Worm (Caenorhabditis elegans) whole organism, mixed stage, embryonic: Measurements from ENCODE around the gene unc-52.

ENCODE experiments used
- mep-1 ChIP-seq: fragments of 150-350 bp; optimal IDR thresholded peaks from 2 replicates; lab custom pipeline; 2017; ENCODE audit warnings: missing biosample characterization, missing genetic modification reagents, missing genetic modification characterization, inconsistent platforms
- nhr-12 ChIP-seq: fragments of 150-350 bp; optimal IDR thresholded peaks from 2 replicates; lab custom pipeline; 2014; ENCODE audit warnings: missing biosample characterization, missing genetic modification characterization

DNA sequence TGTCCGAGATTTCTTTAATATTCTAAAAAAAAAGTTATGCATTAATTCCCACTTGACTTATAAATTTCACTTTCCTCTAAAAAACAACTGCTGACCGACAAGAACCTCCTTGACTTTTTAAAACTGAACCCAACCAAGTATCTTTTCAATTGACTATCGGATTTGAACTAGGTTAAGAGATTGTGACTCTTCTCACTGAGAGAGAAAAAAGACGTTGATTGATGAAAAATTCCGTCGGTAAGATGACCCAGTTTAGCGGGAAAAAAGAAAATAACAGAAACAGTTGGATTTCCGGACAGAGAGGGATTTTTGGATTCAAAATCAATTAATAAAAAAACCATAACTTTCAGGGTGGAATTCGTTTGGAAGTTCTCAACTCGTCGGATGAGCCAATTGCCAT lies 22.2 kb upstream of the unc-52 start:
- TF ChIP-seq nhr-12 (tag; lab: Kevin White, UChicago): no peak
- TF ChIP-seq mep-1 (tag; lab: Kevin White, UChicago): no peak
